Worm (Caenorhabditis elegans): ENCODE results near the gene W02F12.4.

Gene W02F12.4

DNA sequence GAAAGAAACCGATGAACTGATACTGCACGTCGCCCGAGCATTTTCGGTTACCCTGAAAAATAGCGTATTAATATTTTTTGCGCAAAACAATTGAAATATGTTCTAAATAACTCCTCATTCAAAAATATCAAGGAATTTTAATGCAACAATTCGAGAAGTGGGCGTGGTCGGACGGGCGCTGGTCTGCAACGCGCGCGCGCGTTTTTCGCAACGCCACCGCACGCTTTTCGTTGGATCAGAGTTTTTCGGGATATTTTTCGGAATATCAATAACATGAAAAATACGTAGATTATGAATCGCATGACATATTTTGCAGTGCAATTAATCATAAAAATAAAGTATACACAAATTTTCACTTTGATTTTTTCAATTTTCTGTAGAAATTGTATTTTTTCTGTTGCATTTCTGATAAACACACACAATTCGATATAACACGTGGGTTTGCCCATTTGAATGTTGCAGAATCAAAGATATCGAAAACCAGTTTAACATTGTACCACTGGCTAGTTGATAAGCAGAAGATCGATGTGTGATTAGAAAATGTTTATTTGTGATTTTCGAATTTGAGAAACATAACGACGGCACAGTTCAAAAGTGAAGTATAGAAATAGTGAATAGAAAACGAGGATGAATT lies 2.4 kb upstream of the W02F12.4 start, which contains the start of gene dlst-1 (continued):
- peak; percentile 17 for TF ChIP-seq syd-9 (tag; optimal IDR thresholded peaks at IDR 0.05)
- peak; percentile 42 for TF ChIP-seq zip-5 (tag; optimal IDR thresholded peaks at IDR 0.05)

DNA sequence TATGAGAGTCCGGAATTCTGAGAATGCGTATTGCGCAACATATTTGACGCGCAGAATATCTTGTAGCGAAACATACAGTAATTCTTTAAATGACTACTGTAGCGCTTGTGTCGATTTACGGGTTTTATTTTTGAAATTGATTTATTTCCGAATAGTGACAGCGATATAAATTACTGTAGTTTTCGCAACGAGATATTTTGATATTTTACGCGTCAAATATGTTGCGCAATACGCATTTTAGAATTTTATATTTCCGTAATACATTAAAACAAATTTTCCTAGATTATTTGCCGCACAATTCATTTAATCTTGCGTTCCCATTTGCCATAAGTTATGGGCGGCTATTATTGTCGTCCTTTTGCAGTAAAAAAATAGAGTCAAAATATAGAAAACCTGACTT lies 1.4 kb downstream of the W02F12.4 start:
- TF ChIP-seq tbx-7 (tag; optimal IDR thresholded peaks at IDR 0.05) (no peak), ceh-2 (tag; optimal IDR thresholded peaks at IDR 0.05) (no peak), eyg-1 (tag; optimal IDR thresholded peaks at IDR 0.05) (no peak), che-1 (tag; optimal IDR thresholded peaks at IDR 0.05) (no peak), hlh-6 (tag; optimal IDR thresholded peaks at IDR 0.05) (no peak), sox-4 (tag; optimal IDR thresholded peaks at IDR 0.05) (no peak), lin-11 (tag; optimal IDR thresholded peaks at IDR 0.05) (no peak), npax-4 (tag; optimal IDR thresholded peaks at IDR 0.05) (no peak), unc-86 (tag; optimal IDR thresholded peaks at IDR 0.05) (no peak), pha-2 (tag; optimal IDR thresholded peaks at IDR 0.05) (no peak), ceh-6 (GFP tag; optimal IDR thresholded peaks at IDR 0.05) (no peak), ttx-3 (tag; optimal IDR thresholded peaks at IDR 0.05) (no peak), ceh-31 (tag; optimal IDR thresholded peaks at IDR 0.05) (no peak), fkh-10 (GFP tag; optimal IDR thresholded peaks at IDR 0.05) (no peak), fkh-6 (tag; optimal IDR thresholded peaks at IDR 0.05) (no peak), nhr-11 (tag; optimal IDR thresholded peaks at IDR 0.05) (no peak), hlh-13 (GFP tag; optimal IDR thresholded peaks at IDR 0.05) (no peak), ceh-34 (tag; optimal IDR thresholded peaks at IDR 0.05) (no peak)

DNA sequence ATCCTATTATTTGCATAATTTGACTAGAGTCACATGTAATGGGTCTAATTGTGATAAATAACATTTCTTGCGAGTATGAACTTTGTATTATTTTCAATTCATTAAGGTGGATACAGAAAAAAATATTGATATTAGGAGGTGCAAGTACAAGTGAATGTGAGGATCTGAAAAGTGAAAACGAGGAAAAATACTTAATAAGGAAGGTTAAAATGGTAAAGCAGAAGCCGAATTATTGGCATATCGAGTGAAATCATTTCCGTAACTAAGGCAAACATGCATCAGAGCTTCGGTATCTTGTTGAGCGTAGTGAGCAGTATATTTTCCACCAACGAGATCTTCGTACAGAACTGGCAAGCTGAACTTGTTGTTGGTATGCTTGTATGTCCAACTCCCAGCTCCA lies 2.3 kb downstream of the W02F12.4 start:
- no peak for TF ChIP-seq ceh-14 (tag; optimal IDR thresholded peaks at IDR 0.05)
- TF ChIP-seq madf-2 (tag; optimal IDR thresholded peaks at IDR 0.05) = no peak
- no peak for TF ChIP-seq hlh-15 (tag; optimal IDR thresholded peaks at IDR 0.05)
- TF ChIP-seq ceh-45 (GFP tag; IDR thresholded peaks at IDR 0.05) = no peak
- TF ChIP-seq ceh-19 (GFP tag; optimal IDR thresholded peaks at IDR 0.05) = no peak

DNA sequence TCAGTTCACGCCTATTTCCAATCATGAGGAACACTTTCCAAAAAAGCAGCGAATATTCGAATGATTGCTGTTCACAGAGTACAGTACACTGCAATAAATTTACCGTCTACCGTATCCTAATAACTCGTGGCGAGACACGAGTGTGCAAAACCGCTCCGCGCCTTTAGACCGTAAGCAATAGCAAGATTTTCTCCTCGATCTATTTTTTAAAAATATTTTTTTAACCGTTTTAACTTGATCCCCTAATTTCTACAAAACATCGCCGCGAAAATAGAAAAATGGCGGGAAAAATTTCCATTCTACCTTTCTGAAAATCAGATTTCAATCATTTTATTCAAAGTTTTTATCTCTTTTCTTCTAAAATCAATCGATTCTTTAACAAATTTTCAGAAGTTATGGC lies 4.0 kb downstream of the W02F12.4 start, which contains the start of gene era-1:
Gene era-1, plus strand, starts transcription at position 366 of the 400 bp plus-strand sequence.
- TF ChIP-seq nhr-11 (tag; optimal IDR thresholded peaks at IDR 0.05) (no peak), ceh-45 (GFP tag; IDR thresholded peaks at IDR 0.05) (no peak), ceh-2 (tag; optimal IDR thresholded peaks at IDR 0.05) (no peak), odd-2 (tag; optimal IDR thresholded peaks at IDR 0.05) (no peak)

DNA sequence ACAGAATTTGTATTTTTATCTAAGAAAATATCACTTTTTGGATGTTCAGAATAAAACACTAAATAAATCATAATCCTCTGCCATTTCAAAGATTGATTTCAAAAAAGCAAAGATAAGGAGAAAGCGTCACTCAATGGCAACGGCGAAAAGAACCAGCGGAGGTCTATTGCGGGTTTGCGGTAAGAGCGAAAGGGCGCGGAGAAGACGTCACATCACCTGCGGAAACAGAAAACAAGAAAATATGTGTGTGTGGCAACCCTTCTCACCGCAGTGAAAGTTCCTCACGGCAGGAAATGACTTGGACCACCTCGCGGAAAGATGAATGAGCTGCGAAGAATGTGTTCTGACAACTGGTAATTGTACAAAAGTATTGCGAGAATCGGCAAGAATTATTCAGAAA lies 6.9 kb downstream of the W02F12.4 start:
- TF ChIP-seq ceh-19 (GFP tag; optimal IDR thresholded peaks at IDR 0.05) = no peak

DNA sequence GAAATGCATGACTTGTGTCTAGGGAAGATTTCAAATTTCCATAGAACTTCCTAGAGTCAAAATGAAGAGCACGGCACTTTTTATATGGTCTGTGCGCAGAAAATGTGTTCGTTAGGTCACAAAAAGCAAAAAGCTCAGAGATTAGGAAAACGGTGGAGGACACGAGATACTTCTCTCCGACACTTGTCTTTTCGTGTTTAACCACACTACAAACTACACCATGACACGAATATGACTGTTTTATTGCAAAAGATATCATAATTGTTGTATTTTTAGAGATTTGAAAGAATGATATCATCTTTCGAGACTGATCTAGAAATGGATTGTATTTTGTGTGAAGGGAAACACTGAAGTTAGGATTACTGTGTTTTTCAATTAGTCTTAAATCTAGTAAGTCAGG lies 7.7 kb downstream of the W02F12.4 start:
- no peak for TF ChIP-seq npax-4 (tag; optimal IDR thresholded peaks at IDR 0.05)
- TF ChIP-seq hlh-13 (GFP tag; optimal IDR thresholded peaks at IDR 0.05) = no peak
- no peak for TF ChIP-seq F13H6.1 (tag; optimal IDR thresholded peaks at IDR 0.05)
- no peak for TF ChIP-seq ceh-30 (tag; optimal IDR thresholded peaks at IDR 0.05)
- TF ChIP-seq ama-1 (optimal IDR thresholded peaks at IDR 0.05) = no peak
- TF ChIP-seq K09A11.1 (tag; optimal IDR thresholded peaks at IDR 0.05; ENCODE audit: insufficient read depth) = no peak
- TF ChIP-seq hlh-30 (tag; optimal IDR thresholded peaks at IDR 0.05; ENCODE audit: insufficient read depth) = no peak
- TF ChIP-seq C08G9.2 (tag; optimal IDR thresholded peaks at IDR 0.05) = no peak
- no peak for TF ChIP-seq sox-2 (GFP tag; IDR thresholded peaks at IDR 0.05)
- TF ChIP-seq zip-5 (tag; optimal IDR thresholded peaks at IDR 0.05) = no peak
- TF ChIP-seq hlh-8 (tag; optimal IDR thresholded peaks at IDR 0.05) = no peak
- TF ChIP-seq pag-3 (tag; optimal IDR thresholded peaks at IDR 0.05; ENCODE audit: borderline replicate concordance) = no peak
- TF ChIP-seq fkh-10 (GFP tag; optimal IDR thresholded peaks at IDR 0.05) = no peak
- TF ChIP-seq syd-9 (tag; optimal IDR thresholded peaks at IDR 0.05) = no peak
- no peak for TF ChIP-seq pat-9 (tag; optimal IDR thresholded peaks at IDR 0.05)

Data from whole organism, late embryonic.